Worm (Caenorhabditis elegans) whole organism, mixed stage, embryonic: ENCODE measurements around the gene akt-2.

ENCODE experiments used
- drap-1 ChIP-seq: fragments of 200-800 bp; sonication (Bioruptor generic); optimal IDR thresholded peaks from 3 replicates; lab custom pipeline; 2018; ENCODE audit warnings: mild to moderate bottlenecking, missing genetic modification characterization, missing compliant biosample characterization
- lin-13 ChIP-seq: fragments of 150-350 bp; optimal IDR thresholded peaks from 2 replicates; lab custom pipeline; 2014; ENCODE audit warnings: missing biosample characterization, missing genetic modification characterization
- lsy-2 ChIP-seq: fragments of 150-350 bp; optimal IDR thresholded peaks from 2 replicates; lab custom pipeline; 2014; ENCODE audit warnings: missing biosample characterization, missing genetic modification characterization
- nhr-237 ChIP-seq: fragments of 150-350 bp; optimal IDR thresholded peaks from 2 replicates; lab custom pipeline; 2014; ENCODE audit warnings: missing biosample characterization, missing genetic modification characterization
- nhr-28 ChIP-seq: fragments of 150-350 bp; optimal IDR thresholded peaks from 2 replicates; lab custom pipeline; 2014; ENCODE audit warnings: missing biosample characterization, missing genetic modification characterization
- nhr-76 ChIP-seq: sonication (generic microtip); optimal IDR thresholded peaks from 2 replicates; lab custom pipeline; 2017; ENCODE audit warnings: missing biosample characterization, missing genetic modification characterization
- pha-4 ChIP-seq: fragments of 150-350 bp; optimal IDR thresholded peaks from 2 replicates; lab custom pipeline; 2018; ENCODE audit warnings: missing biosample characterization, missing genetic modification reagents, missing genetic modification characterization

DNA sequence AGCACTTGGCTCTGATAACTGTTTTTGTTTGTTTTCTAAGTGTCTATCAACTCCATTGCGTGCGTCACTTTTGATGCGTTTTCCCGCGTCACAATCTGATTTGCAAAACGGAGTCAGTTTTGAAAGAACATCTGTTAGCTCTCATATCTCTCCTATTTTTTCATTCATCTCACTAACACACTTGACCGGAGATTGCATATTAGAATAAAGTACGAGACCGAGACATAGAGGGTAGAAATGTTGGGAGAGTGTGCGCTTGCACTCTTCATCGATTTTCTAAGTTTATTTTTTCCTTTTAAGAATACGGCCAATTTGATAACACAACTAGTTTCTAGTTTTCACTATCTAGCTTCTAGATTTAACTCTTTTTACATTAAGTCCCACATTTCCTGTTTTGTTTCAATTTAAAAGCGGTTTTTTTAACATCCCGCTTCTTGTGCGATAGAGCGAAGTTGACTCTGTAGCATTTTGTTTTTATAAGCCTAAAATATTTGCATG lies 6.1 kb upstream of the akt-2 start:
- TF ChIP-seq lsy-2 (tag; lab: Kevin White, UChicago) (no peak), lin-13 (tag; lab: Kevin White, UChicago) (no peak), nhr-237 (no peak), pha-4 (tag; lab: Kevin White, UChicago) (no peak), nhr-76 (tag; lab: Kevin White, UChicago) (no peak), nhr-28 (tag; lab: Kevin White, UChicago) (no peak), drap-1 (no peak)
